Fruit fly (Drosophila melanogaster): ENCODE data around the gene b.

b gene

dm6 chr2L:13803032-13803661, 17.9 kb upstream of the b start, which contains the start of gene CAH1 (continued):
- peak; percentile 44 for TF ChIP-seq CG13287 (GFP tag; IDR thresholded peaks at IDR 0.05; ENCODE audit: partially characterized antibody)
- no peak for TF ChIP-seq CG8924 (tag; optimal IDR thresholded peaks at IDR 0.05)
- TF ChIP-seq CG15514 (GFP tag; optimal IDR thresholded peaks at IDR 0.05): peak; percentile 21
- no peak for TF ChIP-seq dm (GFP tag; optimal IDR thresholded peaks at IDR 0.05)
- TF ChIP-seq CG6272 (GFP tag; IDR thresholded peaks at IDR 0.05): no peak
- no peak for TF ChIP-seq CG12744 (GFP tag; optimal IDR thresholded peaks at IDR 0.05)
- TF ChIP-seq CG6791 (GFP tag; IDR thresholded peaks at IDR 0.05; ENCODE audit: partially characterized antibody): no peak
- no peak for TF ChIP-seq CG13296 (GFP tag; optimal IDR thresholded peaks at IDR 0.05)
- peak; percentile 41 for TF ChIP-seq CG10543 (GFP tag; optimal IDR thresholded peaks at IDR 0.05)
- TF ChIP-seq Ets65A (GFP tag): peak; percentile 22
- no peak for TF ChIP-seq ind (GFP tag; optimal IDR thresholded peaks at IDR 0.05)
- TF ChIP-seq vvl (GFP tag; IDR thresholded peaks at IDR 0.05): peak; percentile 57; the same call in 1 of the 2 replicates
- TF ChIP-seq sima (GFP tag; optimal IDR thresholded peaks at IDR 0.05): no peak
- TF ChIP-seq pan (optimal IDR thresholded peaks at IDR 0.05): no peak
- peak in 1 of 2 experiments; percentile 40 for TF ChIP-seq pan (GFP tag; optimal IDR thresholded peaks at IDR 0.05 in 1 of 2, IDR thresholded peaks at IDR 0.05 in 1 of 2)
- no peak for TF ChIP-seq E2f1 (GFP tag; IDR thresholded peaks at IDR 0.05)
- TF ChIP-seq slbo (GFP tag; IDR thresholded peaks at IDR 0.05): 0 out of 2 replicates have a peak, but pooled peaks have one; percentile 5
- no peak for TF ChIP-seq gt (GFP tag; IDR thresholded peaks at IDR 0.05)
- no peak for TF ChIP-seq pho (GFP tag; optimal IDR thresholded peaks at IDR 0.05)
- no peak for TF ChIP-seq CG43689 (GFP tag; IDR thresholded peaks at IDR 0.05)
- TF ChIP-seq CG3847 (GFP tag; IDR thresholded peaks at IDR 0.05): no peak
- TF ChIP-seq lab (GFP tag; optimal IDR thresholded peaks at IDR 0.05): peak; percentile 23
- TF ChIP-seq exex (tag; optimal IDR thresholded peaks at IDR 0.05): peak; percentile 71
- TF ChIP-seq CG11398 (GFP tag; optimal IDR thresholded peaks at IDR 0.05): no peak
- TF ChIP-seq CG4730 (GFP tag; IDR thresholded peaks at IDR 0.05): no peak
- no peak for TF ChIP-seq CG14667 (GFP tag; IDR thresholded peaks at IDR 0.05)
- no peak for TF ChIP-seq Scr (GFP tag; IDR thresholded peaks at IDR 0.05; ENCODE audit: partially characterized antibody)
- no peak for TF ChIP-seq CG8290 (GFP tag; optimal IDR thresholded peaks at IDR 0.05)
- TF ChIP-seq CG8290 (tag; optimal IDR thresholded peaks at IDR 0.05): peak in 1 of 2 experiments; percentile 42
- TF ChIP-seq Hr3 (GFP tag; optimal IDR thresholded peaks at IDR 0.05): no peak
- no peak for TF ChIP-seq Hey (tag; optimal IDR thresholded peaks at IDR 0.05)
- TF ChIP-seq CG9932 (GFP tag; IDR thresholded peaks at IDR 0.05): 0 out of 2 replicates have a peak, but pooled peaks have one; percentile 43
- TF ChIP-seq lov (optimal IDR thresholded peaks at IDR 0.05): no peak
- TF ChIP-seq lov (GFP tag; IDR thresholded peaks at IDR 0.05): no peak
- TF ChIP-seq CG13424 (tag; optimal IDR thresholded peaks at IDR 0.05): no peak
- no peak for TF ChIP-seq ken (GFP tag; IDR thresholded peaks at IDR 0.05)
- no peak for TF ChIP-seq ems (GFP tag; optimal IDR thresholded peaks at IDR 0.05)
- TF ChIP-seq sens (GFP tag): peak; percentile 47
- TF ChIP-seq Trl (optimal IDR thresholded peaks at IDR 0.05): peak in 1 of 2 experiments; percentile 37
- no peak for TF ChIP-seq Trl (GFP tag; optimal IDR thresholded peaks at IDR 0.05)
- TF ChIP-seq fd64A (GFP tag; optimal IDR thresholded peaks at IDR 0.05): no peak
- TF ChIP-seq CG32532 (GFP tag; IDR thresholded peaks at IDR 0.05): peak; percentile 19; the same call in 1 of the 2 replicates
- peak; percentile 44; the same call in 1 of the 3 replicates for TF ChIP-seq Dbx (GFP tag; IDR thresholded peaks at IDR 0.05)
- no peak for TF ChIP-seq HmgD (GFP tag; optimal IDR thresholded peaks at IDR 0.05)
- TF ChIP-seq Pdp1 (GFP tag; optimal IDR thresholded peaks at IDR 0.05): peak in 1 of 2 experiments; percentile 80
- TF ChIP-seq Med (GFP tag): peak; percentile 73
- TF ChIP-seq CG6175 (GFP tag; IDR thresholded peaks at IDR 0.05): 0 out of 3 replicates have a peak, but pooled peaks have one; percentile 61
- TF ChIP-seq sd (tag; optimal IDR thresholded peaks at IDR 0.05): no peak
- 0 out of 2 replicates have a peak, but pooled peaks have one; percentile 16 for TF ChIP-seq klu (GFP tag; IDR thresholded peaks at IDR 0.05)
- TF ChIP-seq Atf3 (GFP tag; optimal IDR thresholded peaks at IDR 0.05): no peak
- TF ChIP-seq crol (GFP tag; IDR thresholded peaks at IDR 0.05): peak; percentile 92
- TF ChIP-seq CG1233 (GFP tag; optimal IDR thresholded peaks at IDR 0.05): no peak

Data from whole organism, embryonic.